Fruit fly (Drosophila melanogaster) whole organism, adult: Measurements from ENCODE around the gene alt.

ENCODE experiments used
- CG11617 ChIP-seq: fragments of 200-800 bp; sonication (Bioruptor generic); optimal IDR thresholded peaks from 2 replicates; lab custom pipeline; 2017; ENCODE audit warnings: mild to moderate bottlenecking, missing biosample characterization, missing genetic modification reagents, missing genetic modification characterization
- CG12768 ChIP-seq: fragments of 200-800 bp; sonication (Bioruptor generic); optimal IDR thresholded peaks from 2 replicates; lab custom pipeline; 2017; ENCODE audit warnings: missing biosample characterization, missing genetic modification characterization, mild to moderate bottlenecking, moderate library complexity, missing genetic modification reagents
- CG14711 ChIP-seq: fragments of 200-800 bp; sonication (Bioruptor generic); optimal IDR thresholded peaks from 2 replicates; lab custom pipeline; 2018; ENCODE audit warnings: missing biosample characterization, mild to moderate bottlenecking, missing genetic modification characterization, moderate library complexity
- CG1620 ChIP-seq: fragments of 200-800 bp; sonication (Bioruptor generic); optimal IDR thresholded peaks from 2 replicates; lab custom pipeline; 2016; ENCODE audit warnings: missing biosample characterization, missing genetic modification characterization
- CG33017 ChIP-seq: fragments of 200-800 bp; sonication (Bioruptor generic); optimal IDR thresholded peaks from 2 replicates; lab custom pipeline; 2018; ENCODE audit warnings: missing biosample characterization, mild to moderate bottlenecking, missing genetic modification characterization, moderate library complexity
- CG5204 ChIP-seq: fragments of 200-800 bp; sonication (Bioruptor generic); optimal IDR thresholded peaks from 2 replicates; lab custom pipeline; 2016; ENCODE audit warnings: missing biosample characterization, missing genetic modification characterization
- CG7045 ChIP-seq: fragments of 200-800 bp; sonication (Bioruptor generic); optimal IDR thresholded peaks from 2 replicates; lab custom pipeline; 2017; ENCODE audit warnings: missing biosample characterization, mild to moderate bottlenecking, missing genetic modification characterization
- CG7101 ChIP-seq: fragments of 200-800 bp; sonication (Bioruptor generic); optimal IDR thresholded peaks from 2 replicates; lab custom pipeline; 2018; ENCODE audit warnings: missing biosample characterization, mild to moderate bottlenecking, missing genetic modification characterization, moderate library complexity
- Clk ChIP-seq: fragments of 200-800 bp; sonication (Bioruptor generic); optimal IDR thresholded peaks from 2 replicates; lab custom pipeline; 2017; ENCODE audit warnings: missing biosample characterization, missing genetic modification characterization
- Crg-1 ChIP-seq: fragments of 200-800 bp; sonication (Bioruptor generic); optimal IDR thresholded peaks from 2 replicates; lab custom pipeline; 2016; ENCODE audit warnings: missing biosample characterization, missing genetic modification characterization
- Hr96 ChIP-seq: fragments of 200-800 bp; sonication (Bioruptor generic); optimal IDR thresholded peaks from 2 replicates; lab custom pipeline; 2016; ENCODE audit warnings: missing biosample characterization, missing genetic modification characterization
- Mnt ChIP-seq: fragments of 200-800 bp; sonication (Bioruptor generic); optimal IDR thresholded peaks from 2 replicates; lab custom pipeline; 2016; ENCODE audit warnings: missing biosample characterization, mild to moderate bottlenecking, missing genetic modification characterization
- bab1 ChIP-seq: fragments of 200-800 bp; sonication (Bioruptor generic); optimal IDR thresholded peaks from 3 replicates; lab custom pipeline; 2019; ENCODE audit warnings: missing biosample characterization, mild to moderate bottlenecking, missing genetic modification characterization, moderate library complexity
- cic ChIP-seq: fragments of 200-800 bp; sonication (Bioruptor generic); optimal IDR thresholded peaks from 2 replicates; lab custom pipeline; 2017; ENCODE audit warnings: missing biosample characterization, mild to moderate bottlenecking, missing genetic modification characterization, moderate library complexity
- cnc ChIP-seq, 2 experiments: fragments of >200 bp; optimal IDR thresholded peaks; 2 replicates each; lab custom pipeline; 2017
- kay ChIP-seq: fragments of 200-800 bp; sonication (Bioruptor generic); peaks from one replicate; lab custom pipeline; 2016; ENCODE audit warnings: missing biosample characterization, missing genetic modification characterization, borderline replicate concordance
- ovo ChIP-seq: fragments of 200-800 bp; sonication (Bioruptor generic); optimal IDR thresholded peaks from 2 replicates; lab custom pipeline; 2016; ENCODE audit warnings: missing biosample characterization, missing genetic modification characterization
- pad ChIP-seq: fragments of 200-800 bp; sonication (Bioruptor generic); optimal IDR thresholded peaks from 3 replicates; lab custom pipeline; 2017; ENCODE audit warnings: missing biosample characterization, missing genetic modification characterization, mild to moderate bottlenecking, moderate library complexity, missing genetic modification reagents
- tj ChIP-seq: fragments of 200-800 bp; sonication (Bioruptor generic); optimal IDR thresholded peaks from 3 replicates; lab custom pipeline; 2017; ENCODE audit warnings: missing biosample characterization, mild to moderate bottlenecking, missing genetic modification characterization, moderate library complexity
- toe ChIP-seq: fragments of 200-800 bp; sonication (Bioruptor generic); optimal IDR thresholded peaks from 2 replicates; lab custom pipeline; 2016; ENCODE audit warnings: missing biosample characterization, missing genetic modification characterization

alt gene

dm6 chr3R:17701971-17702845 is 19.9 kb upstream of the alt start:
- TF ChIP-seq ovo (GFP tag; lab: Kevin White, UChicago) (no peak), cic (GFP tag; lab: Kevin White, UChicago) (no peak), CG5204 (GFP tag; lab: Kevin White, UChicago) (no peak), toe (GFP tag; lab: Kevin White, UChicago) (peak; percentile 28), CG33017 (tag; lab: Kevin White, UChicago) (peak; percentile 36), cnc (optimal IDR thresholded peaks at IDR 0.05; lab: Kevin White, UChicago) (no peak), CG7101 (tag; lab: Kevin White, UChicago) (peak; percentile 0), pad (GFP tag; lab: Kevin White, UChicago) (no peak)

- TF ChIP-seq CG11617 (GFP tag; lab: Kevin White, UChicago), result no peak
- no peak for TF ChIP-seq cnc (optimal IDR thresholded peaks at IDR 0.05; lab: Kevin White, UChicago)
- TF ChIP-seq bab1, result peak; percentile 38
- peak; percentile 10 for TF ChIP-seq CG1620 (GFP tag; lab: Kevin White, UChicago)
- peak; percentile 52 for TF ChIP-seq Hr96 (GFP tag; lab: Kevin White, UChicago)
- TF ChIP-seq cic (GFP tag; lab: Kevin White, UChicago), result peak; percentile 91
- no peak for TF ChIP-seq Clk (GFP tag; lab: Kevin White, UChicago)
- peak; percentile 85 for TF ChIP-seq Mnt
- TF ChIP-seq CG12768 (GFP tag; lab: Kevin White, UChicago), result peak; percentile 81
- TF ChIP-seq pad (GFP tag; lab: Kevin White, UChicago), result peak; percentile 48
- TF ChIP-seq kay (GFP tag; lab: Kevin White, UChicago), result no peak
- TF ChIP-seq ovo (GFP tag; lab: Kevin White, UChicago), result peak; percentile 75
- peak; percentile 19 for TF ChIP-seq toe (GFP tag; lab: Kevin White, UChicago)
- TF ChIP-seq Crg-1 (GFP tag; lab: Kevin White, UChicago), result no peak
- TF ChIP-seq CG7045 (GFP tag; lab: Kevin White, UChicago), result no peak
- TF ChIP-seq tj (GFP tag; lab: Kevin White, UChicago), result peak; percentile 95
- no peak for TF ChIP-seq CG14711 (tag; lab: Kevin White, UChicago)
- TF ChIP-seq CG7101 (tag; lab: Kevin White, UChicago), result peak; percentile 13
- TF ChIP-seq CG5204 (GFP tag; lab: Kevin White, UChicago), result no peak
- peak; percentile 36 for TF ChIP-seq CG33017 (tag; lab: Kevin White, UChicago)
Observed at dm6 chr3R:17701131-17701593, 18.8 kb upstream of the alt start.

- TF ChIP-seq toe (GFP tag; lab: Kevin White, UChicago), result peak; percentile 87
- TF ChIP-seq CG1620 (GFP tag; lab: Kevin White, UChicago), result peak; percentile 67
- TF ChIP-seq pad (GFP tag; lab: Kevin White, UChicago), result peak; percentile 91
- TF ChIP-seq cnc (optimal IDR thresholded peaks at IDR 0.05; lab: Kevin White, UChicago), result no peak
- peak; percentile 99 for TF ChIP-seq CG7045 (GFP tag; lab: Kevin White, UChicago)
- TF ChIP-seq ovo (GFP tag; lab: Kevin White, UChicago), result peak; percentile 92
- TF ChIP-seq CG7101 (tag; lab: Kevin White, UChicago), result peak; percentile 99
- TF ChIP-seq Hr96 (GFP tag; lab: Kevin White, UChicago), result peak; percentile 60
- peak; percentile 98 for TF ChIP-seq CG12768 (GFP tag; lab: Kevin White, UChicago)
- peak; percentile 99 for TF ChIP-seq CG33017 (tag; lab: Kevin White, UChicago)
- peak; percentile 96 for TF ChIP-seq CG14711 (tag; lab: Kevin White, UChicago)
- peak; percentile 17 for TF ChIP-seq Mnt
- TF ChIP-seq Crg-1 (GFP tag; lab: Kevin White, UChicago), result peak; percentile 88
- peak; percentile 84 for TF ChIP-seq cic (GFP tag; lab: Kevin White, UChicago)
- peak; percentile 98 for TF ChIP-seq bab1
- peak; percentile 91 for TF ChIP-seq tj (GFP tag; lab: Kevin White, UChicago)
- peak; percentile 99 for TF ChIP-seq kay (GFP tag; lab: Kevin White, UChicago)
- peak; percentile 76 for TF ChIP-seq Clk (GFP tag; lab: Kevin White, UChicago)
- no peak for TF ChIP-seq CG5204 (GFP tag; lab: Kevin White, UChicago)
- TF ChIP-seq CG11617 (GFP tag; lab: Kevin White, UChicago), result peak; percentile 99
Observed at dm6 chr3R:17700488-17701130, 18.3 kb upstream of the alt start.

dm6 chr3R:17699891-17700487 is 17.7 kb upstream of the alt start:
- peak; percentile 86 for TF ChIP-seq Clk (GFP tag; lab: Kevin White, UChicago)
- TF ChIP-seq Mnt, result peak; percentile 68
- no peak for TF ChIP-seq CG14711 (tag; lab: Kevin White, UChicago)

- TF ChIP-seq CG1620 (GFP tag; lab: Kevin White, UChicago) (no peak), bab1 (peak; percentile 49), Hr96 (GFP tag; lab: Kevin White, UChicago) (no peak), CG14711 (tag; lab: Kevin White, UChicago) (no peak), Mnt (no peak), tj (GFP tag; lab: Kevin White, UChicago) (no peak), CG12768 (GFP tag; lab: Kevin White, UChicago) (no peak), CG5204 (GFP tag; lab: Kevin White, UChicago) (no peak), kay (GFP tag; lab: Kevin White, UChicago) (no peak), CG11617 (GFP tag; lab: Kevin White, UChicago) (no peak), ovo (GFP tag; lab: Kevin White, UChicago) (no peak), pad (GFP tag; lab: Kevin White, UChicago) (no peak), Clk (GFP tag; lab: Kevin White, UChicago) (no peak), cnc (optimal IDR thresholded peaks at IDR 0.05; lab: Kevin White, UChicago) (no peak), Crg-1 (GFP tag; lab: Kevin White, UChicago) (peak; percentile 16), cic (GFP tag; lab: Kevin White, UChicago) (no peak), CG33017 (tag; lab: Kevin White, UChicago) (no peak), CG7101 (tag; lab: Kevin White, UChicago) (peak; percentile 22), toe (GFP tag; lab: Kevin White, UChicago) (no peak), CG7045 (GFP tag; lab: Kevin White, UChicago) (no peak)
Observed at dm6 chr3R:17686875-17687274, 4.6 kb upstream of the alt start, which contains the start of gene CG31249. TSS of gene CG31249 (minus strand) at chr3R:17687071.
